Fruit fly (Drosophila melanogaster) whole organism: ENCODE data around the gene CG12347.

Experiments
- CG8478 ChIP-seq: fragments of >200 bp; optimal IDR thresholded peaks from 2 replicates; lab custom pipeline; 2018; ENCODE audit warnings: inconsistent platforms
- Dll ChIP-seq: fragments of >200 bp; optimal IDR thresholded peaks from 2 replicates; lab custom pipeline; 2017
- EcR ChIP-seq, 2 experiments: fragments of >200 bp; optimal IDR thresholded peaks; 2 replicates each; lab custom pipeline; 2017; ENCODE audit warnings: missing biosample characterization in 2 of 2, missing genetic modification characterization in 2 of 2, missing genetic modification reagents in 2 of 2
- pan ChIP-seq: fragments of >200 bp; optimal IDR thresholded peaks from 2 replicates; lab custom pipeline; 2017
- psq ChIP-seq: fragments of >200 bp; optimal IDR thresholded peaks from 2 replicates; lab custom pipeline; 2017
- usp ChIP-seq: fragments of >200 bp; optimal IDR thresholded peaks from 2 replicates; lab custom pipeline; 2017; ENCODE audit warnings: missing biosample characterization, missing genetic modification characterization, mixed read lengths

Gene CG12347

dm6 chr3R:17917871-17918499 is 11.7 kb downstream of the CG12347 start:
- no peak for TF ChIP-seq Dll
- TF ChIP-seq EcR (GFP tag; optimal IDR thresholded peaks at IDR 0.05; lab: Kevin White, UChicago), result no peak
- no peak for TF ChIP-seq psq (lab: Kevin White, UChicago)
- TF ChIP-seq CG8478 (lab: Kevin White, UChicago), result no peak

dm6 chr3R:17919108-17919882 is 13.1 kb downstream of the CG12347 start, which contains the start of gene cpo:
Gene cpo, plus strand, starts transcription at chr3R:17919832.
- TF ChIP-seq usp (GFP tag; lab: Kevin White, UChicago) (no peak), Dll (no peak), pan (lab: Kevin White, UChicago) (no peak), CG8478 (lab: Kevin White, UChicago) (no peak), EcR (GFP tag; optimal IDR thresholded peaks at IDR 0.05; lab: Kevin White, UChicago) (no peak), psq (lab: Kevin White, UChicago) (no peak)

dm6 chr3R:17920265-17920664 is 14.0 kb downstream of the CG12347 start:
- TF ChIP-seq CG8478 (lab: Kevin White, UChicago), result no peak
- no peak for TF ChIP-seq pan (lab: Kevin White, UChicago)
- TF ChIP-seq psq (lab: Kevin White, UChicago), result no peak
- TF ChIP-seq Dll, result no peak
- TF ChIP-seq EcR (GFP tag; optimal IDR thresholded peaks at IDR 0.05; lab: Kevin White, UChicago), result no peak
- TF ChIP-seq usp (GFP tag; lab: Kevin White, UChicago), result no peak

- TF ChIP-seq Dll, result no peak
- no peak for TF ChIP-seq usp (GFP tag; lab: Kevin White, UChicago)
- TF ChIP-seq EcR (GFP tag; optimal IDR thresholded peaks at IDR 0.05; lab: Kevin White, UChicago), result no peak
- no peak for TF ChIP-seq psq (lab: Kevin White, UChicago)
- TF ChIP-seq pan (lab: Kevin White, UChicago), result no peak
- no peak for TF ChIP-seq CG8478 (lab: Kevin White, UChicago)
Observed at dm6 chr3R:17932617-17933203, 26.5 kb downstream of the CG12347 start.

- TF ChIP-seq CG8478 (lab: Kevin White, UChicago) (no peak), pan (lab: Kevin White, UChicago) (no peak), Dll (no peak), EcR (GFP tag; optimal IDR thresholded peaks at IDR 0.05; lab: Kevin White, UChicago) (no peak), usp (GFP tag; lab: Kevin White, UChicago) (no peak), psq (lab: Kevin White, UChicago) (no peak)
Observed at dm6 chr3R:17934752-17935151, 28.5 kb downstream of the CG12347 start.

- TF ChIP-seq CG8478 (lab: Kevin White, UChicago), result no peak
Observed at dm6 chr3R:17938713-17939112, 32.5 kb downstream of the CG12347 start.

- TF ChIP-seq usp (GFP tag; lab: Kevin White, UChicago) (no peak), pan (lab: Kevin White, UChicago) (no peak), psq (lab: Kevin White, UChicago) (no peak), EcR (GFP tag; optimal IDR thresholded peaks at IDR 0.05; lab: Kevin White, UChicago) (no peak), Dll (no peak), CG8478 (lab: Kevin White, UChicago) (no peak)
Observed at dm6 chr3R:17941086-17941485, 34.8 kb downstream of the CG12347 start.

- TF ChIP-seq psq (lab: Kevin White, UChicago) (no peak), Dll (peak; percentile 71)
Observed at dm6 chr3R:17943359-17944232, 37.4 kb downstream of the CG12347 start.

dm6 chr3R:17944296-17944695 is 38.1 kb downstream of the CG12347 start:
- TF ChIP-seq psq (lab: Kevin White, UChicago), result no peak
- TF ChIP-seq Dll, result no peak
- TF ChIP-seq EcR (GFP tag; optimal IDR thresholded peaks at IDR 0.05; lab: Kevin White, UChicago), result no peak
- no peak for TF ChIP-seq usp (GFP tag; lab: Kevin White, UChicago)
- no peak for TF ChIP-seq pan (lab: Kevin White, UChicago)
- no peak for TF ChIP-seq CG8478 (lab: Kevin White, UChicago)

- TF ChIP-seq usp (GFP tag; lab: Kevin White, UChicago) (no peak), Dll (no peak), psq (lab: Kevin White, UChicago) (no peak), CG8478 (lab: Kevin White, UChicago) (no peak), EcR (GFP tag; optimal IDR thresholded peaks at IDR 0.05; lab: Kevin White, UChicago) (no peak), pan (lab: Kevin White, UChicago) (no peak)
Observed at dm6 chr3R:17945753-17946152, 39.5 kb downstream of the CG12347 start.

dm6 chr3R:17946246-17946645 is 40.0 kb downstream of the CG12347 start:
- no peak for TF ChIP-seq psq (lab: Kevin White, UChicago)
- TF ChIP-seq CG8478 (lab: Kevin White, UChicago), result no peak
- TF ChIP-seq Dll, result no peak
- no peak for TF ChIP-seq usp (GFP tag; lab: Kevin White, UChicago)
- no peak for TF ChIP-seq pan (lab: Kevin White, UChicago)
